Worm (Caenorhabditis elegans) whole organism, mixed stage, embryonic: ENCODE measurements around the gene H14N18.2.

Source experiments
- blmp-1 ChIP-seq: fragments of 150-350 bp; optimal IDR thresholded peaks from 2 replicates; lab custom pipeline; 2014; ENCODE audit warnings: missing biosample characterization, missing genetic modification characterization
- ces-1 ChIP-seq: fragments of 150-350 bp; optimal IDR thresholded peaks from 2 replicates; lab custom pipeline; 2014; ENCODE audit warnings: missing biosample characterization, missing genetic modification reagents, missing genetic modification characterization
- elt-3 ChIP-seq: fragments of 150-350 bp; optimal IDR thresholded peaks from 2 replicates; lab custom pipeline; 2014; ENCODE audit warnings: missing biosample characterization, missing genetic modification characterization
- ham-2 ChIP-seq: fragments of 200-800 bp; sonication (Bioruptor generic); optimal IDR thresholded peaks from 2 replicates; lab custom pipeline; 2018; ENCODE audit warnings: mild to moderate bottlenecking, missing genetic modification characterization, missing compliant biosample characterization
- lsy-2 ChIP-seq: fragments of 150-350 bp; optimal IDR thresholded peaks from 2 replicates; lab custom pipeline; 2014; ENCODE audit warnings: missing biosample characterization, missing genetic modification characterization
- mab-5 ChIP-seq: fragments of 150-350 bp; optimal IDR thresholded peaks from 2 replicates; lab custom pipeline; 2014; ENCODE audit warnings: missing biosample characterization, missing genetic modification characterization
- mep-1 ChIP-seq: fragments of 150-350 bp; optimal IDR thresholded peaks from 2 replicates; lab custom pipeline; 2017; ENCODE audit warnings: missing biosample characterization, missing genetic modification reagents, missing genetic modification characterization, inconsistent platforms
- nhr-12 ChIP-seq: fragments of 150-350 bp; optimal IDR thresholded peaks from 2 replicates; lab custom pipeline; 2014; ENCODE audit warnings: missing biosample characterization, missing genetic modification characterization
- nhr-76 ChIP-seq: sonication (generic microtip); optimal IDR thresholded peaks from 2 replicates; lab custom pipeline; 2017; ENCODE audit warnings: missing biosample characterization, missing genetic modification characterization
- snpc-4 ChIP-seq: fragments of 150-350 bp; optimal IDR thresholded peaks from 2 replicates; lab custom pipeline; 2014; ENCODE audit warnings: missing biosample characterization, missing genetic modification characterization
- sptf-1 ChIP-seq: sonication (generic microtip); optimal IDR thresholded peaks from 2 replicates; lab custom pipeline; 2017; ENCODE audit warnings: mild to moderate bottlenecking, missing genetic modification characterization, moderate library complexity, missing compliant biosample characterization
- unc-62 ChIP-seq: fragments of 150-350 bp; optimal IDR thresholded peaks from 2 replicates; lab custom pipeline; 2014; ENCODE audit warnings: missing biosample characterization, missing genetic modification reagents, missing genetic modification characterization

ce11 chrV:8972271-8972670 is 39.9 kb downstream of the H14N18.2 start, which contains the start of gene nhr-195:
- TF ChIP-seq mep-1 (tag; lab: Kevin White, UChicago) (no peak), snpc-4 (tag; lab: Kevin White, UChicago) (no peak), lsy-2 (tag; lab: Kevin White, UChicago) (no peak), unc-62 (GFP tag; lab: Kevin White, UChicago) (no peak), elt-3 (tag; lab: Kevin White, UChicago) (no peak), ces-1 (GFP tag; lab: Kevin White, UChicago) (no peak), blmp-1 (tag; lab: Kevin White, UChicago) (no peak), nhr-12 (tag; lab: Kevin White, UChicago) (no peak), sptf-1 (tag; lab: Kevin White, UChicago) (no peak), mab-5 (tag; lab: Kevin White, UChicago) (no peak), ham-2 (no peak), nhr-76 (tag; lab: Kevin White, UChicago) (no peak)
